Fruit fly (Drosophila melanogaster): ENCODE results near the gene Glyp.
A peak's percentile ranks its signal among the peaks of the same experiment; 100 is the strongest.

The Glyp gene

dm6 chr2L:2172460-2173121, 42.0 kb downstream of the Glyp start (continued):
- TF ChIP-seq shn (GFP tag; optimal IDR thresholded peaks at IDR 0.05): no peak
- TF ChIP-seq bcd (GFP tag; optimal IDR thresholded peaks at IDR 0.05): no peak
- TF ChIP-seq CG1602 (GFP tag; optimal IDR thresholded peaks at IDR 0.05): no peak
- no peak for TF ChIP-seq CG18476 (GFP tag; optimal IDR thresholded peaks at IDR 0.05)
- no peak for TF ChIP-seq nerfin-2 (GFP tag; IDR thresholded peaks at IDR 0.05; ENCODE audit: partially characterized antibody)
- 0 out of 3 replicates have a peak, but pooled peaks have one; percentile 8 for TF ChIP-seq ci (GFP tag; IDR thresholded peaks at IDR 0.05)
- TF ChIP-seq Eip74EF (GFP tag; optimal IDR thresholded peaks at IDR 0.05): no peak
- peak; percentile 8 for TF ChIP-seq CG14710 (tag; optimal IDR thresholded peaks at IDR 0.05)
- TF ChIP-seq pzg (GFP tag; optimal IDR thresholded peaks at IDR 0.05): no peak
- no peak for TF ChIP-seq Dbx (GFP tag; IDR thresholded peaks at IDR 0.05)
- no peak for TF ChIP-seq CG15073 (GFP tag; optimal IDR thresholded peaks at IDR 0.05)
- no peak for TF ChIP-seq wdn (GFP tag; IDR thresholded peaks at IDR 0.05)
- no peak for TF ChIP-seq fd96Cb (tag; optimal IDR thresholded peaks at IDR 0.05)
- TF ChIP-seq zen2 (GFP tag; IDR thresholded peaks at IDR 0.05; ENCODE audit: partially characterized antibody): no peak
- no peak for TF ChIP-seq CG10431 (GFP tag; optimal IDR thresholded peaks at IDR 0.05)
- no peak for TF ChIP-seq rib (GFP tag; IDR thresholded peaks at IDR 0.05)
- peak; percentile 43 for TF ChIP-seq zf30C (GFP tag; optimal IDR thresholded peaks at IDR 0.05)
- TF ChIP-seq CG18262 (tag; optimal IDR thresholded peaks at IDR 0.05): peak; percentile 34
- no peak for TF ChIP-seq fru (optimal IDR thresholded peaks at IDR 0.05)
- TF ChIP-seq Bteb2 (GFP tag; optimal IDR thresholded peaks at IDR 0.05): no peak
- no peak for TF ChIP-seq BEAF-32 (GFP tag; optimal IDR thresholded peaks at IDR 0.05)
- TF ChIP-seq CG14860 (GFP tag; IDR thresholded peaks at IDR 0.05; ENCODE audit: partially characterized antibody): no peak
- no peak for TF ChIP-seq CG33213 (GFP tag; optimal IDR thresholded peaks at IDR 0.05)
- TF ChIP-seq lilli (GFP tag; optimal IDR thresholded peaks at IDR 0.05): no peak
- TF ChIP-seq Drgx (GFP tag; IDR thresholded peaks at IDR 0.05): no peak
- TF ChIP-seq ftz-f1 (GFP tag; optimal IDR thresholded peaks at IDR 0.05): no peak
- no peak for TF ChIP-seq insv (GFP tag; optimal IDR thresholded peaks at IDR 0.05)
- no peak for TF ChIP-seq fd3F (GFP tag; optimal IDR thresholded peaks at IDR 0.05)
- no peak for TF ChIP-seq mld (GFP tag; IDR thresholded peaks at IDR 0.05; ENCODE audit: partially characterized antibody)
- TF ChIP-seq ttk (GFP tag; IDR thresholded peaks at IDR 0.05): no peak
- TF ChIP-seq CG13775 (GFP tag; optimal IDR thresholded peaks at IDR 0.05): no peak
- TF ChIP-seq hkb (optimal IDR thresholded peaks at IDR 0.05): no peak
- no peak for TF ChIP-seq hkb (GFP tag; IDR thresholded peaks at IDR 0.05)
- TF ChIP-seq Abd-B (GFP tag; optimal IDR thresholded peaks at IDR 0.05): no peak
- TF ChIP-seq trh (GFP tag; optimal IDR thresholded peaks at IDR 0.05): no peak
- no peak for TF ChIP-seq fd64A (GFP tag; optimal IDR thresholded peaks at IDR 0.05)
- no peak for TF ChIP-seq Nf-YC (tag; optimal IDR thresholded peaks at IDR 0.05)
- TF ChIP-seq sim (GFP tag; IDR thresholded peaks at IDR 0.05): no peak
- no peak for TF ChIP-seq mirr (GFP tag; optimal IDR thresholded peaks at IDR 0.05)
- no peak for TF ChIP-seq CG2116 (GFP tag; optimal IDR thresholded peaks at IDR 0.05)
- TF ChIP-seq CG7928 (GFP tag; optimal IDR thresholded peaks at IDR 0.05): no peak
- no peak for TF ChIP-seq HmgZ (tag; optimal IDR thresholded peaks at IDR 0.05)
- no peak for TF ChIP-seq Hand (GFP tag; optimal IDR thresholded peaks at IDR 0.05)
- TF ChIP-seq ara (GFP tag; IDR thresholded peaks at IDR 0.05): no peak
- peak; percentile 4 for TF ChIP-seq dmrt11E (tag; optimal IDR thresholded peaks at IDR 0.05)
- no peak for TF ChIP-seq CG17328 (GFP tag; IDR thresholded peaks at IDR 0.05)
- TF ChIP-seq Fer2 (tag; optimal IDR thresholded peaks at IDR 0.05): no peak
- TF ChIP-seq ewg (GFP tag; optimal IDR thresholded peaks at IDR 0.05): no peak
- no peak for TF ChIP-seq CG1647 (GFP tag; optimal IDR thresholded peaks at IDR 0.05)
- no peak for TF ChIP-seq ato (GFP tag; IDR thresholded peaks at IDR 0.05; ENCODE audit: partially characterized antibody)
